Worm (Caenorhabditis elegans) whole organism, L4 larva: ENCODE measurements around the gene R144.10.
"Not testable (repeated sequence)": the region's sequence is repeated elsewhere in the genome, so short reads cannot be mapped to it uniquely, and the experiment has no call there.

ENCODE experiments used
- F10B5.3 ChIP-seq: sonication (generic microtip); optimal IDR thresholded peaks from 2 replicates; lab custom pipeline; 2016; ENCODE audit warnings: mild to moderate bottlenecking, missing genetic modification characterization, missing compliant biosample characterization
- F37D6.2 ChIP-seq: sonication (generic microtip); optimal IDR thresholded peaks from 2 replicates; lab custom pipeline; 2016; ENCODE audit warnings: mild to moderate bottlenecking, missing genetic modification characterization, missing compliant biosample characterization
- F49E8.2 ChIP-seq: sonication (generic microtip); optimal IDR thresholded peaks from 2 replicates; lab custom pipeline; 2016; ENCODE audit warnings: missing compliant biosample characterization, mild to moderate bottlenecking, missing genetic modification characterization, borderline replicate concordance
- T26A8.4 ChIP-seq: fragments of 200-800 bp; sonication (Bioruptor generic); IDR thresholded peaks from 2 replicates; pipeline ENCODE4 v1.3.6; 2022; ENCODE audit warnings: missing genetic modification characterization, missing compliant biosample characterization
- Y48G9A.11 ChIP-seq: fragments of 200-800 bp; sonication (Bioruptor generic); IDR thresholded peaks from 2 replicates; pipeline ENCODE4 v1.3.6; 2022; ENCODE audit warnings: missing genetic modification reagents, missing genetic modification characterization, missing compliant biosample characterization
- Y75B8A.6 ChIP-seq: fragments of 200-800 bp; sonication (Bioruptor generic); IDR thresholded peaks from 2 replicates; pipeline ENCODE4 v1.3.6; 2022; ENCODE audit warnings: missing genetic modification reagents, missing genetic modification characterization, missing compliant biosample characterization
- ZK337.2 ChIP-seq: fragments of 200-800 bp; sonication (Bioruptor generic); IDR thresholded peaks from 2 replicates; pipeline ENCODE4 v1.3.6; 2022; ENCODE audit warnings: missing genetic modification reagents, missing genetic modification characterization, missing compliant biosample characterization
- aha-1 ChIP-seq: fragments of 150-350 bp; peaks from one replicate; lab custom pipeline; 2014; ENCODE audit warnings: missing biosample characterization, missing genetic modification characterization
- attf-4 ChIP-seq: sonication (generic microtip); optimal IDR thresholded peaks from 3 replicates; lab custom pipeline; 2017; ENCODE audit warnings: missing biosample characterization, missing genetic modification characterization
- ceh-28 ChIP-seq: fragments of 150-350 bp; optimal IDR thresholded peaks from 2 replicates; lab custom pipeline; 2014; ENCODE audit warnings: missing biosample characterization, missing genetic modification reagents, missing genetic modification characterization
- ceh-62 ChIP-seq: sonication (generic microtip); optimal IDR thresholded peaks from 2 replicates; lab custom pipeline; 2017; ENCODE audit warnings: missing biosample characterization, missing genetic modification characterization
- ces-1 ChIP-seq: fragments of 150-350 bp; sonication (generic microtip); optimal IDR thresholded peaks from 4 replicates; lab custom pipeline; 2014; ENCODE audit warnings: missing biosample characterization, missing genetic modification reagents, missing genetic modification characterization
- ctbp-1 ChIP-seq: fragments of 200-800 bp; sonication (Bioruptor generic); IDR thresholded peaks from 2 replicates; pipeline ENCODE4 v1.3.6; 2022; ENCODE audit warnings: missing genetic modification reagents, missing genetic modification characterization, missing compliant biosample characterization
- daf-19 ChIP-seq: fragments of 200-800 bp; sonication (Bioruptor generic); conservative IDR thresholded peaks from 2 replicates; pipeline ENCODE4 v1.3.6; 2022; ENCODE audit warnings: missing genetic modification characterization, missing compliant biosample characterization
- dmd-8 ChIP-seq: fragments of 200-800 bp; sonication (Bioruptor generic); IDR thresholded peaks from 2 replicates; pipeline ENCODE4 v1.3.6; 2022; ENCODE audit warnings: missing genetic modification characterization, missing compliant biosample characterization
- dpl-1 ChIP-seq: fragments of 150-350 bp; optimal IDR thresholded peaks from 2 replicates; lab custom pipeline; 2014; ENCODE audit warnings: missing biosample characterization, missing genetic modification reagents, missing genetic modification characterization
- dve-1 ChIP-seq: sonication (generic microtip); optimal IDR thresholded peaks from 2 replicates; lab custom pipeline; 2017; ENCODE audit warnings: antibody characterized with exemption, mild to moderate bottlenecking, missing genetic modification characterization, missing compliant biosample characterization; ENCODE audit not compliant: insufficient read depth
- hif-1 ChIP-seq, 2 experiments: sonication (generic microtip); optimal IDR thresholded peaks; 2 replicates each; lab custom pipeline; 2016 to 2017; ENCODE audit warnings: missing compliant biosample characterization in 2 of 2, missing genetic modification characterization in 2 of 2, missing genetic modification reagents in 2 of 2, missing genotype in 2 of 2, mild to moderate bottlenecking in 1 of 2
- lin-15B ChIP-seq: fragments of 150-350 bp; sonication (generic microtip); optimal IDR thresholded peaks from 3 replicates; lab custom pipeline; 2014; ENCODE audit warnings: missing biosample characterization, missing genetic modification characterization
- lsy-2 ChIP-seq, 2 experiments: fragments of 150-350 bp in 1 of 2; sonication (generic microtip) in 1 of 2; optimal IDR thresholded peaks; 2 replicates each; lab custom pipeline; 2014 to 2017; ENCODE audit warnings: missing biosample characterization in 2 of 2, missing genetic modification characterization in 2 of 2
- mdl-1 ChIP-seq, 2 experiments: fragments of 150-350 bp in 1 of 2; sonication (generic microtip) in 1 of 2; optimal IDR thresholded peaks; 2 replicates each; lab custom pipeline; 2014 to 2017; ENCODE audit warnings: missing biosample characterization in 2 of 2, missing genetic modification characterization in 2 of 2
- mdt-29 ChIP-seq: fragments of 200-800 bp; sonication (Bioruptor generic); IDR thresholded peaks from 2 replicates; pipeline ENCODE4 v1.3.6; 2022; ENCODE audit warnings: missing genetic modification reagents, missing genetic modification characterization, missing compliant biosample characterization
- mes-2 ChIP-seq: sonication (generic microtip); optimal IDR thresholded peaks from 2 replicates; lab custom pipeline; 2016; ENCODE audit warnings: missing genotype, mild to moderate bottlenecking, missing genetic modification characterization, missing compliant biosample characterization; ENCODE audit not compliant: poor library complexity, severe bottlenecking
- nhr-237 ChIP-seq: sonication (generic microtip); optimal IDR thresholded peaks from 2 replicates; lab custom pipeline; 2017; ENCODE audit warnings: missing biosample characterization, missing genetic modification characterization
- nhr-28 ChIP-seq: fragments of 150-350 bp; optimal IDR thresholded peaks from 2 replicates; lab custom pipeline; 2014; ENCODE audit warnings: missing biosample characterization, missing genetic modification characterization
- nhr-41 ChIP-seq: fragments of 200-800 bp; sonication (Bioruptor generic); IDR thresholded peaks from 2 replicates; pipeline ENCODE4 v1.3.6; 2022; ENCODE audit warnings: missing genetic modification reagents, missing genetic modification characterization, missing compliant biosample characterization
- php-3 ChIP-seq: fragments of 200-800 bp; sonication (Bioruptor generic); IDR thresholded peaks from 2 replicates; pipeline ENCODE4 v1.3.6; 2022; ENCODE audit warnings: missing genetic modification reagents, missing genetic modification characterization, missing compliant biosample characterization
- snpc-4 ChIP-seq: fragments of 150-350 bp; optimal IDR thresholded peaks from 2 replicates; lab custom pipeline; 2014; ENCODE audit warnings: missing biosample characterization, missing genetic modification characterization
- spr-3 ChIP-seq: fragments of 200-800 bp; sonication (Bioruptor generic); optimal IDR thresholded peaks from 2 replicates; lab custom pipeline; 2018; ENCODE audit warnings: mild to moderate bottlenecking, missing genetic modification characterization, missing compliant biosample characterization
- tra-1 ChIP-seq: fragments of 200-800 bp; sonication (Bioruptor generic); IDR thresholded peaks from 2 replicates; pipeline ENCODE4 v1.3.6; 2022; ENCODE audit warnings: missing genetic modification reagents, missing genetic modification characterization, missing compliant biosample characterization
- unc-130 ChIP-seq: sonication (generic microtip); optimal IDR thresholded peaks from 2 replicates; lab custom pipeline; 2016; ENCODE audit warnings: missing genetic modification reagents, missing genetic modification characterization, missing compliant biosample characterization
- unc-39 ChIP-seq: sonication (generic microtip); optimal IDR thresholded peaks from 2 replicates; lab custom pipeline; 2017; ENCODE audit warnings: missing biosample characterization, missing genetic modification characterization
- unc-62 ChIP-seq, 3 experiments: fragments of 150-350 bp in 1 of 3; sonication (generic microtip); optimal IDR thresholded peaks in 2 of 3; peaks in 1 of 3; 1 replicate in 1 of 3; 2 replicates in 2 of 3; lab custom pipeline; 2014 to 2017; ENCODE audit warnings: missing biosample characterization in 3 of 3, missing genetic modification characterization in 3 of 3, missing genetic modification reagents in 3 of 3, missing genotype in 1 of 3
- zfp-3 ChIP-seq: fragments of 200-800 bp; sonication (Bioruptor generic); conservative IDR thresholded peaks from 2 replicates; pipeline ENCODE4 v1.3.6; 2022; ENCODE audit warnings: missing genetic modification reagents, missing genetic modification characterization, missing compliant biosample characterization
- zip-11 ChIP-seq: fragments of 200-800 bp; sonication (Bioruptor generic); IDR thresholded peaks from 2 replicates; pipeline ENCODE4 v1.3.6; 2022; ENCODE audit warnings: missing genetic modification characterization, missing compliant biosample characterization
- ztf-7 ChIP-seq: fragments of 150-350 bp; optimal IDR thresholded peaks from 2 replicates; lab custom pipeline; 2014; ENCODE audit warnings: missing biosample characterization, missing genetic modification characterization

Gene R144.10

DNA sequence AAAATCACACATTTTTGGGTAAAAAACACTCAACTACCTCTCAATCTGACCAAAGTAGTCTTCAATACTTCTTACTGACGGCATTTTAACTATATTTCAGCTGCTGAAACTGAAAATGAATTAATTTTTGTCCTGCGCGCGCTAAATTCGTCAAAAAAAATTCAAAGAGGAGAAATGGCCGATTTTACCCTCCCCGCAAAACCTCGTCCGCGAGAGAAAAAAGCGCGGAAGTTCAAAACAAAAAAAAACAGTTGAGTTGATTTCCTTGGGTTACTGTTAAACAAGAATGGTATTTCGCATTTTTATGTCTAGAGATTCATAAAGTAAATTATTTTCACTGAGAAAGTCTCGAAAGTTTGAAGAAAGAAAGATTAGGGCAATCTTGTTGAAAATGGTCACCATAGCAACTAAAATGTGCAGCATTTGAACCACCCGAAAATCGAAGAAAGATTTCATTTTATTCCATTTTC, 15.3 kb downstream of the R144.10 start, which contains the start of the genes C27F2.10 and wdr-60:
Gene C27F2.10, minus strand, starts transcription at position 109 of the 470 bp plus-strand sequence.
Gene wdr-60, plus strand, starts transcription at position 420 of the 470 bp plus-strand sequence.
- no peak for TF ChIP-seq ces-1
- TF ChIP-seq Y75B8A.6 = no peak
- TF ChIP-seq hif-1 (tag; optimal IDR thresholded peaks at IDR 0.05; lab: Kevin White, UChicago) = peak in 1 of 2 experiments; percentile 31
- no peak for TF ChIP-seq mdl-1 (tag; optimal IDR thresholded peaks at IDR 0.05; lab: Kevin White, UChicago)
- TF ChIP-seq zfp-3 (GFP tag; lab: Robert Waterston, UW) = no peak
- no peak for TF ChIP-seq F10B5.3 (tag; lab: Kevin White, UChicago)
- TF ChIP-seq lsy-2 (tag; optimal IDR thresholded peaks at IDR 0.05; lab: Kevin White, UChicago) = peak in 1 of 2 experiments; percentile 4
- TF ChIP-seq mes-2 (tag; lab: Kevin White, UChicago) = peak; percentile 92
- no peak for TF ChIP-seq nhr-237 (tag; lab: Kevin White, UChicago)
- no peak for TF ChIP-seq ztf-7
- no peak for TF ChIP-seq ceh-62 (tag; lab: Kevin White, UChicago)
- peak; percentile 82 for TF ChIP-seq dpl-1 (GFP tag; lab: Kevin White, UChicago)
- no peak for TF ChIP-seq nhr-41 (GFP tag; lab: Robert Waterston, UW)
- TF ChIP-seq F37D6.2 (tag; lab: Kevin White, UChicago) = no peak
- TF ChIP-seq mdt-29 (GFP tag; lab: Robert Waterston, UW) = no peak
- no peak for TF ChIP-seq zip-11
- no peak for TF ChIP-seq nhr-28 (tag; lab: Kevin White, UChicago)
- TF ChIP-seq ZK337.2 (GFP tag; lab: Robert Waterston, UW) = no peak
- TF ChIP-seq, all 104 proteins: peak for 4

DNA sequence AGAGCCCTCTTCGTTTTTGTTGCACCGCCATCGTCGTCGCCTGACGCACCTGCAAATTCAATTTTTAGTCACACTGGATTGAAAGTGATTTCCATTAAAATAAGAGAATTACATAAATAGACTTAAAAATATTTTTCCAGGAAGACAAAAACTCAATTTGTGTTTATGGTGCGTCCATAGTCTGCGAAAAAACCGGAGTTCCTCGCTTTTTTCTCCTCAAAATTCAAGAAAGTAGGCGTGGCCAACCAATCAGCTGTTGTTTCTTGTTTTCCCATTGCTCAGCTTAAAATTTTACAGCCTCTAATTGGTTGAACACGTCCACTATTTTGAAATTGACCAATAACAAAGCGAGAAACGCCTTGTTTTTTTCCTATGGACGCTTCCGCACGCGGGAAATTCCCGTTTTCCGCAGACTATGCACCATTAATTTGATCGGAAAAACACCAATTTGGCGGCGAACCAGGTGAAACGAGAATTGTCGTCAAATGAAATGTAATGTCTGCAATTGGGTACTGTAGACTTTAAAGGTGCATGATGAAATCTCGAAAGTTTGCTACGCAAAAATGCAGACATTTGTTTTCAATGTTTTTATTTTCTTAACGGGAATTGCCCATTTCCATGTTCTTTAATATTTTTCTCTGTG, 17.6 kb downstream of the R144.10 start, which contains the start of gene C27F2.7:
Gene C27F2.7, minus strand, starts transcription at position 51 of the 643 bp plus-strand sequence.
- TF ChIP-seq Y48G9A.11 (GFP tag; lab: Robert Waterston, UW) = peak; percentile 35; the same call in 1 of the 2 replicates
- TF ChIP-seq F49E8.2 (tag; lab: Kevin White, UChicago) = peak; percentile 11
- TF ChIP-seq unc-130 (GFP tag; lab: Kevin White, UChicago) = peak; percentile 41
- no peak for TF ChIP-seq attf-4 (tag; lab: Kevin White, UChicago)
- TF ChIP-seq unc-39 (tag; lab: Kevin White, UChicago) = no peak
- TF ChIP-seq mdl-1 (tag; optimal IDR thresholded peaks at IDR 0.05; lab: Kevin White, UChicago) = no peak
- no peak for TF ChIP-seq T26A8.4
- no peak for TF ChIP-seq tra-1 (GFP tag; lab: Robert Waterston, UW)

DNA sequence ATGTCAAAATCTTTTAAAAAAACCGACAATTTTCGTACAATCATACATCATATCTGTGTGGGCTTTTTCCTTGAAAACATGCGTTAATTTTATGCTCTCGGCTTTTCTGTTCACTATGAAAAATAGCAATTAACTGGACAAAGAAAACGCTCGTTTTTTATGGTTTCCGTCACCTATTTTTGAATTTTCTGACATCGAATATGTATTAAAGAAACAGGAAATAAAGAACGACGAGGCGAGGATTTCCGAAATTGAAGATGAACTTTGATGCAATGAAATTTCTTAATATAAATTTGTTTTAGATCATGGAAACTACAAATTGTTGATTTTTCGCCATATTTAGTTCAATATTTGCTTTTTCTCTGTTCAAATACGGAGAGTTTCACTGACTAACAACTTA, 18.2 kb downstream of the R144.10 start:
- TF ChIP-seq php-3 (no peak), unc-62 (GFP tag; optimal IDR thresholded peaks at IDR 0.05 in 1 of 2; lab: Kevin White, UChicago) (peak in 1 of 2 experiments; percentile 92), unc-62 (tag; optimal IDR thresholded peaks at IDR 0.05; lab: Kevin White, UChicago) (no peak)

- TF ChIP-seq Y48G9A.11 (GFP tag; lab: Robert Waterston, UW); daf-19 (GFP tag; lab: Robert Waterston, UW); dve-1 (tag; lab: Kevin White, UChicago): not testable (repeated sequence)
Measured at ce11 chrIII:4980367-4980766, 21.8 kb downstream of the R144.10 start, which contains the start of gene C27F2.6. C27F2.6 (minus strand) TSS chrIII:4980467.

DNA sequence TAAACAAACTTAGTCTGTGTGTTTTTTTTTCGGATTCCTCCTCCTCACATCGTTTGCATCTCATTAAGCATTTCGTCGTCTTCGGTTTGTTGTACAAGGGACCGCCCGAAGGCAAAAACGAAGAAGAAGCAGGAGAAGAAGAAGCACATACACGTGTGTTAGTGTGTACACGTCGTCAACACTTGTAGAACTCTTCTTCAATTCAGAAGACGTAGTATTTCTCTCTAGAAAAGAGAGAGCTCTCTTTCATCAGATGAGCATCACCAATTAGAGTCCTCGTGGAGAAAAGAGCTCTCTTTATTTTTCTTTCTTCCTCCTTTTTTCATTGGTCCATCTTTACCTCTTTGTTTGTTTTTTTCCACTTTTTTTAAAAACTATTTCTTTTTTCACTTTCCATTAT, 34.0 kb downstream of the R144.10 start:
- no peak for TF ChIP-seq snpc-4 (tag; lab: Kevin White, UChicago)
- no peak for TF ChIP-seq aha-1
- TF ChIP-seq ceh-28 (tag; lab: Kevin White, UChicago) = no peak
- TF ChIP-seq ctbp-1 (GFP tag; lab: Robert Waterston, UW) = 0 out of 2 replicates have a peak, but pooled peaks have one; percentile 22
- no peak for TF ChIP-seq nhr-28 (tag; lab: Kevin White, UChicago)
- TF ChIP-seq dmd-8 (GFP tag; lab: Robert Waterston, UW) = no peak
- no peak for TF ChIP-seq php-3
- peak in 1 of 2 experiments; percentile 53 for TF ChIP-seq mdl-1 (tag; optimal IDR thresholded peaks at IDR 0.05; lab: Kevin White, UChicago)
- no peak for TF ChIP-seq Y75B8A.6
- TF ChIP-seq hif-1 (tag; optimal IDR thresholded peaks at IDR 0.05; lab: Kevin White, UChicago) = no peak
- TF ChIP-seq lin-15B (tag; lab: Kevin White, UChicago) = no peak
- no peak for TF ChIP-seq F37D6.2 (tag; lab: Kevin White, UChicago)
- no peak for TF ChIP-seq spr-3 (GFP tag; lab: Kevin White, UChicago)
- TF ChIP-seq, all 104 proteins: peak for 2
